Fruit fly (Drosophila melanogaster) whole organism, embryonic: Measurements from ENCODE around the gene CG31347.

Source experiments
- Ada2b ChIP-seq: fragments of 200-800 bp; sonication (Bioruptor generic); IDR thresholded peaks from 2 replicates; pipeline ENCODE4 v1.3.6; 2022; ENCODE audit warnings: missing biosample characterization, missing genetic modification characterization
- B-H2 ChIP-seq: fragments of 200-800 bp; sonication (Bioruptor generic); optimal IDR thresholded peaks from 2 replicates; lab custom pipeline; 2018; ENCODE audit warnings: missing biosample characterization, mild to moderate bottlenecking, missing genetic modification characterization
- BtbVII ChIP-seq: fragments of 200-800 bp; sonication (Bioruptor generic); optimal IDR thresholded peaks from 3 replicates; lab custom pipeline; 2017; ENCODE audit warnings: missing biosample characterization, mild to moderate bottlenecking, missing genetic modification characterization
- Bteb2 ChIP-seq: fragments of 200-800 bp; sonication (Bioruptor generic); optimal IDR thresholded peaks from 2 replicates; lab custom pipeline; 2016; ENCODE audit warnings: missing biosample characterization, missing genetic modification characterization
- CG1024 ChIP-seq: fragments of 200-800 bp; sonication (Bioruptor generic); IDR thresholded peaks from 2 replicates; pipeline ENCODE4 v1.3.6; 2022; ENCODE audit warnings: missing biosample characterization, missing genetic modification characterization
- CG10654 ChIP-seq: fragments of 200-800 bp; sonication (Bioruptor generic); optimal IDR thresholded peaks from 2 replicates; lab custom pipeline; 2016; ENCODE audit warnings: missing biosample characterization, missing genetic modification characterization
- CG13287 ChIP-seq: fragments of 200-800 bp; sonication (Bioruptor generic); IDR thresholded peaks from 2 replicates; pipeline ENCODE4 v1.3.6; 2022; ENCODE audit warnings: missing biosample characterization, missing genetic modification characterization; ENCODE audit not compliant: partially characterized antibody
- CG13424 ChIP-seq: fragments of 200-800 bp; sonication (Bioruptor generic); optimal IDR thresholded peaks from 2 replicates; lab custom pipeline; 2019; ENCODE audit warnings: missing biosample characterization, mild to moderate bottlenecking, missing genetic modification characterization, moderate library complexity
- CG14710 ChIP-seq: fragments of 200-800 bp; sonication (Bioruptor generic); optimal IDR thresholded peaks from 3 replicates; lab custom pipeline; 2019; ENCODE audit warnings: missing biosample characterization, mild to moderate bottlenecking, missing genetic modification characterization, moderate library complexity
- CG15011 ChIP-seq: fragments of 200-800 bp; sonication (Bioruptor generic); optimal IDR thresholded peaks from 3 replicates; lab custom pipeline; 2018; ENCODE audit warnings: missing biosample characterization, mild to moderate bottlenecking, missing genetic modification characterization
- CG15514 ChIP-seq: fragments of 200-800 bp; sonication (Bioruptor generic); optimal IDR thresholded peaks from 3 replicates; lab custom pipeline; 2017; ENCODE audit warnings: missing biosample characterization, missing genetic modification characterization, mild to moderate bottlenecking, moderate library complexity, missing genetic modification reagents
- CG17912 ChIP-seq: fragments of 200-800 bp; sonication (Bioruptor generic); optimal IDR thresholded peaks from 2 replicates; lab custom pipeline; 2018; ENCODE audit warnings: missing biosample characterization, mild to moderate bottlenecking, missing genetic modification characterization
- CG18011 ChIP-seq: fragments of 200-800 bp; sonication (Bioruptor generic); optimal IDR thresholded peaks from 2 replicates; lab custom pipeline; 2017; ENCODE audit warnings: missing biosample characterization, missing genetic modification characterization, mild to moderate bottlenecking, moderate library complexity, missing genotype
- CG18599 ChIP-seq: fragments of 200-800 bp; sonication (Bioruptor generic); optimal IDR thresholded peaks from 3 replicates; lab custom pipeline; 2017; ENCODE audit warnings: missing biosample characterization, missing genetic modification characterization, mild to moderate bottlenecking, moderate library complexity, missing genetic modification reagents
- CG2199 ChIP-seq: fragments of 200-800 bp; sonication (Bioruptor generic); IDR thresholded peaks from 3 replicates; pipeline ENCODE4 v1.3.6; 2022; ENCODE audit warnings: missing biosample characterization, missing genetic modification characterization
- CG31365 ChIP-seq: fragments of 200-800 bp; sonication (Bioruptor generic); optimal IDR thresholded peaks from 2 replicates; lab custom pipeline; 2018; ENCODE audit warnings: missing biosample characterization, mild to moderate bottlenecking, missing genetic modification characterization
- CG34422 ChIP-seq: fragments of 200-800 bp; sonication (Bioruptor generic); IDR thresholded peaks from 3 replicates; pipeline ENCODE4 v1.3.6; 2022; ENCODE audit warnings: missing biosample characterization, missing genetic modification characterization
- CG8089 ChIP-seq: fragments of 200-800 bp; sonication (Bioruptor generic); optimal IDR thresholded peaks from 3 replicates; lab custom pipeline; 2016; ENCODE audit warnings: missing biosample characterization, missing genetic modification characterization
- CG8290 ChIP-seq, 3 experiments: fragments of 200-800 bp; sonication (Bioruptor generic); optimal IDR thresholded peaks; 2 replicates each; lab custom pipeline; 2016 to 2019; ENCODE audit warnings: missing biosample characterization in 3 of 3, missing genetic modification characterization in 3 of 3, mild to moderate bottlenecking in 2 of 3, moderate library complexity in 1 of 3
- CG8359 ChIP-seq: fragments of 200-800 bp; sonication (Bioruptor generic); optimal IDR thresholded peaks from 2 replicates; lab custom pipeline; 2017; ENCODE audit warnings: missing biosample characterization, mild to moderate bottlenecking, missing genetic modification characterization, borderline replicate concordance
- CkIIα-i1 ChIP-seq: fragments of 200-800 bp; sonication (Bioruptor generic); IDR thresholded peaks from 2 replicates; pipeline ENCODE4 v1.3.6; 2022; ENCODE audit warnings: missing biosample characterization, missing genetic modification characterization
- Dek ChIP-seq: fragments of 200-800 bp; sonication (Bioruptor generic); optimal IDR thresholded peaks from 3 replicates; lab custom pipeline; 2019; ENCODE audit warnings: missing biosample characterization, mild to moderate bottlenecking, missing genetic modification characterization, moderate library complexity
- Dip3 ChIP-seq: fragments of 200-800 bp; sonication (Bioruptor generic); optimal IDR thresholded peaks from 3 replicates; lab custom pipeline; 2016; ENCODE audit warnings: missing biosample characterization, missing genetic modification characterization
- HmgD ChIP-seq: fragments of 200-800 bp; sonication (Bioruptor generic); optimal IDR thresholded peaks from 3 replicates; lab custom pipeline; 2016; ENCODE audit warnings: missing biosample characterization, missing genetic modification characterization
- Lpt ChIP-seq: fragments of >200 bp; optimal IDR thresholded peaks from 2 replicates; lab custom pipeline; 2018; ENCODE audit warnings: missing biosample characterization, missing genetic modification characterization
- Med ChIP-seq: fragments of 200-800 bp; sonication (Bioruptor generic); peaks from one replicate; lab custom pipeline; 2016; ENCODE audit warnings: missing biosample characterization, missing genetic modification characterization, mild to moderate bottlenecking, inconsistent platforms, moderate library complexity
- NC2α ChIP-seq: fragments of 200-800 bp; sonication (Bioruptor generic); optimal IDR thresholded peaks from 2 replicates; lab custom pipeline; 2016; ENCODE audit warnings: missing biosample characterization, missing genetic modification characterization
- NfI ChIP-seq: fragments of 200-800 bp; sonication (Bioruptor generic); optimal IDR thresholded peaks from 3 replicates; lab custom pipeline; 2018; ENCODE audit warnings: missing biosample characterization, mild to moderate bottlenecking, missing genetic modification characterization, moderate library complexity
- Ravus ChIP-seq: fragments of 200-800 bp; sonication (Bioruptor generic); IDR thresholded peaks from 2 replicates; pipeline ENCODE4 v1.3.6; 2022; ENCODE audit warnings: missing biosample characterization, missing genetic modification characterization
- Scr ChIP-seq: fragments of 200-800 bp; sonication (Bioruptor generic); IDR thresholded peaks from 2 replicates; pipeline ENCODE4 v1.3.6; 2022; ENCODE audit warnings: missing biosample characterization, missing genetic modification characterization; ENCODE audit not compliant: partially characterized antibody
- Sry-δ ChIP-seq: fragments of 200-800 bp; sonication (Bioruptor generic); optimal IDR thresholded peaks from 2 replicates; lab custom pipeline; 2016; ENCODE audit warnings: missing biosample characterization, missing genetic modification characterization
- Tbp ChIP-seq: fragments of >200 bp; optimal IDR thresholded peaks from 2 replicates; lab custom pipeline; 2018; ENCODE audit warnings: missing biosample characterization, missing genetic modification characterization
- Xrp1 ChIP-seq: fragments of 200-800 bp; sonication (Bioruptor generic); IDR thresholded peaks from 2 replicates; pipeline ENCODE4 v1.3.6; 2022; ENCODE audit warnings: missing biosample characterization, missing genetic modification characterization
- amos ChIP-seq: fragments of 200-800 bp; sonication (Bioruptor generic); IDR thresholded peaks from 2 replicates; pipeline ENCODE4 v1.3.6; 2022; ENCODE audit warnings: missing biosample characterization, missing genetic modification characterization; ENCODE audit not compliant: partially characterized antibody
- chm ChIP-seq: fragments of 200-800 bp; sonication (Bioruptor generic); IDR thresholded peaks from 2 replicates; pipeline ENCODE4 v1.3.6; 2022; ENCODE audit warnings: missing biosample characterization, missing genetic modification characterization
- crc ChIP-seq: fragments of 200-800 bp; sonication (Bioruptor generic); optimal IDR thresholded peaks from 2 replicates; lab custom pipeline; 2016; ENCODE audit warnings: missing biosample characterization, missing genetic modification characterization
- da ChIP-seq: fragments of 200-800 bp; sonication (Bioruptor generic); optimal IDR thresholded peaks from 2 replicates; lab custom pipeline; 2016; ENCODE audit warnings: missing biosample characterization, missing genetic modification characterization
- dan ChIP-seq: fragments of 200-800 bp; sonication (Bioruptor generic); IDR thresholded peaks from 2 replicates; pipeline ENCODE4 v1.3.6; 2022; ENCODE audit warnings: missing biosample characterization, missing genetic modification characterization
- dimm ChIP-seq: fragments of 200-800 bp; sonication (Bioruptor generic); IDR thresholded peaks from 2 replicates; pipeline ENCODE4 v1.3.6; 2022; ENCODE audit warnings: missing biosample characterization, missing genetic modification characterization
- ftz-f1 ChIP-seq: fragments of 200-800 bp; sonication (Bioruptor generic); optimal IDR thresholded peaks from 2 replicates; lab custom pipeline; 2016; ENCODE audit warnings: missing biosample characterization, missing genetic modification characterization
- gsb ChIP-seq: fragments of 200-800 bp; sonication (Bioruptor generic); IDR thresholded peaks from 2 replicates; pipeline ENCODE4 v1.3.6; 2022; ENCODE audit warnings: missing biosample characterization, missing genetic modification characterization
- sqz ChIP-seq: fragments of 200-800 bp; sonication (Bioruptor generic); optimal IDR thresholded peaks from 3 replicates; lab custom pipeline; 2018; ENCODE audit warnings: missing biosample characterization, mild to moderate bottlenecking, missing genetic modification characterization
- stc ChIP-seq: fragments of 200-800 bp; sonication (Bioruptor generic); IDR thresholded peaks from 2 replicates; pipeline ENCODE4 v1.3.6; 2022; ENCODE audit warnings: missing biosample characterization, missing genetic modification characterization
- twi ChIP-seq: fragments of 200-800 bp; optimal IDR thresholded peaks from 2 replicates; lab custom pipeline; 2019; ENCODE audit warnings: missing biosample characterization, mild to moderate bottlenecking, missing genetic modification characterization, moderate library complexity
- z ChIP-seq: fragments of 200-800 bp; sonication (Bioruptor generic); IDR thresholded peaks from 3 replicates; pipeline ENCODE4 v1.3.6; 2022; ENCODE audit warnings: missing biosample characterization, missing genetic modification characterization

The CG31347 gene

dm6 chr3R:12697571-12698039 lies 5.2 kb upstream of the CG31347 start (continued):
- TF ChIP-seq sqz (GFP tag; lab: Kevin White, UChicago) (no peak), Scr (GFP tag; lab: Robert Waterston, UW) (peak; percentile 68), z (GFP tag; lab: Robert Waterston, UW) (no peak), Tbp (GFP tag; lab: Kevin White, UChicago) (no peak), CG14710 (tag; lab: Kevin White, UChicago) (peak; percentile 65), NfI (GFP tag; lab: Kevin White, UChicago) (no peak)

dm6 chr3R:12697022-12697421 lies 4.6 kb upstream of the CG31347 start, which contains the start of gene Past1:
Gene Past1, plus strand, starts transcription at chr3R:12697322.
- TF ChIP-seq CG8290 (GFP tag; optimal IDR thresholded peaks at IDR 0.05; lab: Kevin White, UChicago) (no peak), CG8290 (tag; optimal IDR thresholded peaks at IDR 0.05; lab: Kevin White, UChicago) (no peak), CG31365 (tag; lab: Kevin White, UChicago) (no peak), HmgD (GFP tag; lab: Kevin White, UChicago) (no peak), CG13424 (tag; lab: Kevin White, UChicago) (no peak), Sry-δ (GFP tag; lab: Kevin White, UChicago) (no peak), CG8359 (GFP tag; lab: Kevin White, UChicago) (no peak), NC2α (no peak), B-H2 (GFP tag; lab: Kevin White, UChicago) (no peak), CG1024 (GFP tag; lab: Robert Waterston, UW) (no peak), CG8089 (GFP tag; lab: Kevin White, UChicago) (no peak), CG18599 (no peak), Dip3 (GFP tag; lab: Kevin White, UChicago) (no peak), Ravus (GFP tag; lab: Robert Waterston, UW) (no peak), CG2199 (GFP tag; lab: Robert Waterston, UW) (no peak), Xrp1 (no peak), stc (GFP tag; lab: Robert Waterston, UW) (no peak), Bteb2 (GFP tag; lab: Kevin White, UChicago) (no peak), CG18011 (GFP tag; lab: Kevin White, UChicago) (no peak), dimm (GFP tag; lab: Robert Waterston, UW) (no peak)
- TF ChIP-seq, all 482 proteins: peak for 0

dm6 chr3R:12694742-12695141 lies 2.3 kb upstream of the CG31347 start, which contains the start of the genes CG14391 and NijC:
Gene CG14391, minus strand, starts transcription at chr3R:12694842.
Gene NijC, plus strand, starts transcription at chr3R:12695129.
- TF ChIP-seq da (GFP tag; lab: Kevin White, UChicago) (no peak), dan (GFP tag; lab: Robert Waterston, UW) (no peak), Med (GFP tag; lab: Kevin White, UChicago) (no peak), CG14710 (tag; lab: Kevin White, UChicago) (no peak), ftz-f1 (GFP tag; lab: Kevin White, UChicago) (no peak), CkIIα-i1 (GFP tag; lab: Robert Waterston, UW) (no peak), gsb (GFP tag; lab: Robert Waterston, UW) (no peak), BtbVII (GFP tag; lab: Kevin White, UChicago) (no peak), CG10654 (GFP tag; lab: Kevin White, UChicago) (no peak)

- TF ChIP-seq chm (GFP tag; lab: Robert Waterston, UW) = no peak
- no peak for TF ChIP-seq Lpt (GFP tag; lab: Kevin White, UChicago)
- no peak for TF ChIP-seq Ada2b (GFP tag; lab: Robert Waterston, UW)
- no peak for TF ChIP-seq CG17912 (GFP tag; lab: Kevin White, UChicago)
- TF ChIP-seq CG15514 = no peak
- TF ChIP-seq crc (GFP tag; lab: Kevin White, UChicago) = no peak
- TF ChIP-seq amos = peak; percentile 9; the same call in 1 of the 2 replicates
- no peak for TF ChIP-seq CG15011 (GFP tag; lab: Kevin White, UChicago)
- peak; percentile 33 for TF ChIP-seq Dek
- no peak for TF ChIP-seq CG34422 (GFP tag; lab: Robert Waterston, UW)
- no peak for TF ChIP-seq twi (tag; lab: Kevin White, UChicago)
- peak; percentile 23; the same call in 1 of the 2 replicates for TF ChIP-seq CG13287 (GFP tag; lab: Robert Waterston, UW)
Measured at dm6 chr3R:12691422-12692101, 835 bp downstream of the CG31347 start, which contains the start of gene Arp1. Gene Arp1, plus strand, starts transcription at chr3R:12691743.
